Fruit fly (Drosophila melanogaster) whole organism, prepupa: Measurements from ENCODE around the gene mldr.

ENCODE experiments used
- Blimp-1 ChIP-seq: fragments of 200-800 bp; sonication (Bioruptor generic); optimal IDR thresholded peaks from 3 replicates; lab custom pipeline; 2017; ENCODE audit warnings: missing biosample characterization, missing genetic modification characterization, mild to moderate bottlenecking, moderate library complexity, missing genetic modification reagents
- CG10631 ChIP-seq: fragments of 200-800 bp; sonication (Bioruptor generic); optimal IDR thresholded peaks from 2 replicates; lab custom pipeline; 2016; ENCODE audit warnings: missing biosample characterization, missing genetic modification characterization
- CG11902 ChIP-seq: fragments of 200-800 bp; sonication (Bioruptor generic); optimal IDR thresholded peaks from 3 replicates; lab custom pipeline; 2016; ENCODE audit warnings: missing biosample characterization, missing genetic modification characterization
- CG15336 ChIP-seq: fragments of 200-800 bp; sonication (Bioruptor generic); IDR thresholded peaks from 2 replicates; pipeline ENCODE4 v1.3.6; 2022; ENCODE audit warnings: missing biosample characterization, missing genetic modification characterization
- CG16779 ChIP-seq: fragments of 200-800 bp; sonication (Bioruptor generic); optimal IDR thresholded peaks from 3 replicates; lab custom pipeline; 2017; ENCODE audit warnings: missing biosample characterization, mild to moderate bottlenecking, missing genetic modification characterization
- CG31627 ChIP-seq: fragments of 200-800 bp; sonication (Bioruptor generic); optimal IDR thresholded peaks from 3 replicates; lab custom pipeline; 2016; ENCODE audit warnings: missing biosample characterization, missing genetic modification characterization
- CG32006 ChIP-seq: fragments of 200-800 bp; sonication (Bioruptor generic); optimal IDR thresholded peaks from 3 replicates; lab custom pipeline; 2017; ENCODE audit warnings: missing biosample characterization, mild to moderate bottlenecking, missing genetic modification characterization
- CG34406 ChIP-seq: fragments of 200-800 bp; sonication (Bioruptor generic); optimal IDR thresholded peaks from 3 replicates; lab custom pipeline; 2016; ENCODE audit warnings: missing biosample characterization, missing genetic modification characterization
- CG3919 ChIP-seq: fragments of 200-800 bp; sonication (Bioruptor generic); optimal IDR thresholded peaks from 3 replicates; lab custom pipeline; 2016; ENCODE audit warnings: missing biosample characterization, missing genetic modification characterization
- CG4318 ChIP-seq: fragments of 200-800 bp; sonication (Bioruptor generic); optimal IDR thresholded peaks from 3 replicates; lab custom pipeline; 2017; ENCODE audit warnings: missing biosample characterization, mild to moderate bottlenecking, missing genetic modification characterization
- CG6163 ChIP-seq: fragments of 200-800 bp; sonication (Bioruptor generic); IDR thresholded peaks from 3 replicates; pipeline ENCODE4 v1.3.6; 2022; ENCODE audit warnings: missing biosample characterization, missing genetic modification characterization
- CG6276 ChIP-seq: fragments of 200-800 bp; sonication (Bioruptor generic); optimal IDR thresholded peaks from 2 replicates; lab custom pipeline; 2017; ENCODE audit warnings: missing biosample characterization, mild to moderate bottlenecking, missing genetic modification characterization
- CG6854 ChIP-seq: fragments of 200-800 bp; sonication (Bioruptor generic); optimal IDR thresholded peaks from 2 replicates; lab custom pipeline; 2017; ENCODE audit warnings: missing biosample characterization, mild to moderate bottlenecking, missing genetic modification characterization
- CG8119 ChIP-seq: fragments of 200-800 bp; sonication (Bioruptor generic); IDR thresholded peaks from 3 replicates; pipeline ENCODE4 v1.3.6; 2022; ENCODE audit warnings: missing biosample characterization, missing genetic modification characterization
- CG8319 ChIP-seq: fragments of 200-800 bp; sonication (Bioruptor generic); optimal IDR thresholded peaks from 3 replicates; lab custom pipeline; 2016; ENCODE audit warnings: missing biosample characterization, missing genetic modification characterization
- CG9139 ChIP-seq: fragments of 200-800 bp; sonication (Bioruptor generic); optimal IDR thresholded peaks from 3 replicates; lab custom pipeline; 2017; ENCODE audit warnings: missing biosample characterization, mild to moderate bottlenecking, missing genetic modification characterization
- Eip78C ChIP-seq: fragments of 200-800 bp; sonication (Bioruptor generic); peaks from one replicate; lab custom pipeline; 2016; ENCODE audit warnings: missing biosample characterization, missing genetic modification characterization
- Eip93F ChIP-seq: fragments of 200-800 bp; sonication (Bioruptor generic); optimal IDR thresholded peaks from 2 replicates; lab custom pipeline; 2016; ENCODE audit warnings: missing biosample characterization, mild to moderate bottlenecking, missing genetic modification characterization
- Ets21C ChIP-seq: fragments of 200-800 bp; sonication (Bioruptor generic); optimal IDR thresholded peaks from 3 replicates; lab custom pipeline; 2016; ENCODE audit warnings: missing biosample characterization, missing genetic modification characterization
- Gug ChIP-seq: fragments of 200-800 bp; sonication (Bioruptor generic); IDR thresholded peaks from 2 replicates; pipeline ENCODE4 v1.3.6; 2022; ENCODE audit warnings: missing biosample characterization, missing genetic modification characterization
- Hr39 ChIP-seq: fragments of 200-800 bp; sonication (Bioruptor generic); optimal IDR thresholded peaks from 2 replicates; lab custom pipeline; 2016; ENCODE audit warnings: missing biosample characterization, missing genetic modification characterization
- Lpt ChIP-seq: fragments of 200-800 bp; sonication (Bioruptor generic); optimal IDR thresholded peaks from 3 replicates; lab custom pipeline; 2016; ENCODE audit warnings: missing biosample characterization, missing genetic modification characterization
- Met ChIP-seq: fragments of 200-800 bp; sonication (Bioruptor generic); optimal IDR thresholded peaks from 3 replicates; lab custom pipeline; 2016; ENCODE audit warnings: missing biosample characterization, missing genetic modification characterization
- Smox ChIP-seq: fragments of 200-800 bp; sonication (Bioruptor generic); optimal IDR thresholded peaks from 3 replicates; lab custom pipeline; 2016; ENCODE audit warnings: missing biosample characterization, missing genetic modification characterization
- achi ChIP-seq: fragments of 200-800 bp; sonication (Bioruptor generic); optimal IDR thresholded peaks from 3 replicates; lab custom pipeline; 2016; ENCODE audit warnings: missing biosample characterization, missing genetic modification characterization
- acj6 ChIP-seq: fragments of 200-800 bp; sonication (Bioruptor generic); optimal IDR thresholded peaks from 3 replicates; lab custom pipeline; 2016; ENCODE audit warnings: missing biosample characterization, missing genetic modification characterization
- dac ChIP-seq: fragments of 200-800 bp; sonication (Bioruptor generic); optimal IDR thresholded peaks from 2 replicates; lab custom pipeline; 2017; ENCODE audit warnings: missing biosample characterization, mild to moderate bottlenecking, missing genetic modification characterization
- dsx ChIP-seq: fragments of 200-800 bp; optimal IDR thresholded peaks from 3 replicates; lab custom pipeline; 2019; ENCODE audit warnings: missing biosample characterization, mild to moderate bottlenecking, missing genetic modification characterization, moderate library complexity; ENCODE audit not compliant: poor library complexity, severe bottlenecking
- eg ChIP-seq: fragments of 200-800 bp; sonication (Bioruptor generic); IDR thresholded peaks from 3 replicates; pipeline ENCODE4 v1.3.6; 2022; ENCODE audit warnings: missing biosample characterization, missing genetic modification characterization
- esn ChIP-seq: fragments of 200-800 bp; sonication (Bioruptor generic); optimal IDR thresholded peaks from 2 replicates; lab custom pipeline; 2016; ENCODE audit warnings: missing biosample characterization, mild to moderate bottlenecking, missing genetic modification characterization, moderate library complexity
- fd59A ChIP-seq: fragments of 200-800 bp; sonication (Bioruptor generic); optimal IDR thresholded peaks from 2 replicates; lab custom pipeline; 2017; ENCODE audit warnings: missing biosample characterization, mild to moderate bottlenecking, missing genetic modification characterization, missing genetic modification reagents
- fkh ChIP-seq: fragments of 200-800 bp; sonication (Bioruptor generic); optimal IDR thresholded peaks from 3 replicates; lab custom pipeline; 2017; ENCODE audit warnings: missing biosample characterization, mild to moderate bottlenecking, missing genetic modification characterization, moderate library complexity
- lz ChIP-seq: fragments of 200-800 bp; sonication (Bioruptor generic); optimal IDR thresholded peaks from 3 replicates; lab custom pipeline; 2016; ENCODE audit warnings: missing biosample characterization, missing genetic modification characterization
- net ChIP-seq: fragments of 200-800 bp; sonication (Bioruptor generic); optimal IDR thresholded peaks from 3 replicates; lab custom pipeline; 2016; ENCODE audit warnings: missing biosample characterization, missing genetic modification characterization
- pdm3 ChIP-seq: fragments of 200-800 bp; sonication (Bioruptor generic); optimal IDR thresholded peaks from 3 replicates; lab custom pipeline; 2016; ENCODE audit warnings: missing biosample characterization, missing genetic modification characterization
- salr ChIP-seq, 2 experiments: fragments of 200-800 bp; sonication (Bioruptor generic); optimal IDR thresholded peaks; 3 replicates each; lab custom pipeline; 2016 to 2018; ENCODE audit warnings: missing biosample characterization in 2 of 2, missing genetic modification characterization in 2 of 2, mild to moderate bottlenecking in 1 of 2
- spab ChIP-seq: fragments of 200-800 bp; sonication (Bioruptor generic); optimal IDR thresholded peaks from 2 replicates; lab custom pipeline; 2017; ENCODE audit warnings: missing biosample characterization, mild to moderate bottlenecking, missing genetic modification characterization, missing genetic modification reagents
- svp ChIP-seq: fragments of 200-800 bp; sonication (Bioruptor generic); peaks from one replicate; lab custom pipeline; 2016; ENCODE audit warnings: missing biosample characterization, missing genetic modification characterization
- topi ChIP-seq: fragments of 200-800 bp; sonication (Bioruptor generic); optimal IDR thresholded peaks from 3 replicates; lab custom pipeline; 2016; ENCODE audit warnings: missing biosample characterization, missing genetic modification characterization
- vri ChIP-seq: fragments of 200-800 bp; sonication (Bioruptor generic); optimal IDR thresholded peaks from 3 replicates; lab custom pipeline; 2016; ENCODE audit warnings: missing biosample characterization, mild to moderate bottlenecking, missing genetic modification characterization

mldr gene

DNA sequence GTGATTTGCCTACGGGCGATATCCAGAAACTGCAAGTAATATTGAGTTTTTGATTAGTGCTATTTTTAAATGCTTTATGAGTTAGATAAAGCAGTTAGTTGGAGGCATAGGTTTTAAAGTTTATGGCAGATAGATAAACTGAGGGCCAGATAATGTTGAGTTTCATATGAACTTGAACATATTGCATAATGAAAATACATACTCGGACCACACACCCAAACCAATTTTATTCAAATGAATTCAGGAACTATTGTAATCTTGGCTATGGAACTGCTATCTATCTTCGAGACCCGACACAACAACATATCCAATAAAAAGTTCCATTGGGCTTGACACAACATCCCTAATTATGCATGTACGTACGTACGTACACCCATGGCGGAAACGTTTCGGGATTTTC is 31.4 kb upstream of the mldr start:
- TF ChIP-seq eg (GFP tag; lab: Robert Waterston, UW) (no peak), Lpt (no peak), CG15336 (GFP tag; lab: Robert Waterston, UW) (no peak), Ets21C (GFP tag; lab: Kevin White, UChicago) (no peak), lz (GFP tag; lab: Kevin White, UChicago) (no peak), dac (GFP tag; lab: Kevin White, UChicago) (no peak), svp (GFP tag; lab: Kevin White, UChicago) (no peak), CG3919 (GFP tag; lab: Kevin White, UChicago) (no peak), dsx (GFP tag; lab: Kevin White, UChicago) (no peak), Met (GFP tag; lab: Kevin White, UChicago) (no peak), CG34406 (GFP tag; lab: Kevin White, UChicago) (no peak), Hr39 (GFP tag; lab: Kevin White, UChicago) (no peak), CG10631 (no peak), Eip78C (GFP tag; lab: Kevin White, UChicago) (no peak), Smox (GFP tag; lab: Kevin White, UChicago) (no peak), spab (GFP tag; lab: Kevin White, UChicago) (no peak), Blimp-1 (no peak), salr (GFP tag; optimal IDR thresholded peaks at IDR 0.05; lab: Kevin White, UChicago) (no peak), CG8319 (GFP tag; lab: Kevin White, UChicago) (no peak), CG4318 (no peak)

DNA sequence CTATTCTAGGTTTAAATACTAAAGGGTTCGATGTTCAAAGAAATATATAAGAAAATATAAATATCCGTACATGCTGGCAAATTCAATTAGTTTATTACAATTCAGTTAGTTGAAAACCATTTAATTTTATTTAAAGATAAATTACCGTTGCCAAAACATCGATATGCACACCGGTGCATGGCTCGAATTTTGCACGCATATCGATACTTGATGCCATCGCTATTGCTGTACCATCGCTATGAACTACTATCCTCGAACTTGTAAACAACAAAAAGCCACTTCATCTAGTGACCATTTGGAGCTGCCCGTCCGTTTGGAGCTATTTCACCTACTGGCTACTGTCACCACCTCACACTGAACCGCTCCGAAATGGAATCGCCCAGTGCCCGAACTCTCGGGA is 30.2 kb upstream of the mldr start, which contains the start of gene Josd:
TSS of gene Josd (plus strand) at position 270 of the 400 bp plus-strand sequence.
- TF ChIP-seq CG34406 (GFP tag; lab: Kevin White, UChicago) (no peak), Eip93F (no peak), pdm3 (GFP tag; lab: Kevin White, UChicago) (no peak), spab (GFP tag; lab: Kevin White, UChicago) (no peak), CG15336 (GFP tag; lab: Robert Waterston, UW) (no peak), achi (GFP tag; lab: Kevin White, UChicago) (no peak), CG31627 (GFP tag; lab: Kevin White, UChicago) (no peak), CG9139 (GFP tag; lab: Kevin White, UChicago) (no peak), dac (GFP tag; lab: Kevin White, UChicago) (no peak), CG8319 (GFP tag; lab: Kevin White, UChicago) (no peak), acj6 (GFP tag; lab: Kevin White, UChicago) (no peak), CG32006 (GFP tag; lab: Kevin White, UChicago) (no peak), topi (GFP tag; lab: Kevin White, UChicago) (peak; percentile 17), fd59A (GFP tag; lab: Kevin White, UChicago) (no peak), svp (GFP tag; lab: Kevin White, UChicago) (no peak), CG8119 (GFP tag; lab: Robert Waterston, UW) (no peak), net (GFP tag; lab: Kevin White, UChicago) (no peak), CG6163 (no peak), CG3919 (GFP tag; lab: Kevin White, UChicago) (no peak), vri (GFP tag; lab: Kevin White, UChicago) (no peak), eg (GFP tag; lab: Robert Waterston, UW) (0 out of 3 replicates have a peak, but pooled peaks have one; percentile 18), CG6854 (GFP tag; lab: Kevin White, UChicago) (no peak), fkh (GFP tag; lab: Kevin White, UChicago) (peak; percentile 37), esn (GFP tag; lab: Kevin White, UChicago) (peak; percentile 30), Met (GFP tag; lab: Kevin White, UChicago) (no peak), CG6276 (GFP tag; lab: Kevin White, UChicago) (no peak), Ets21C (GFP tag; lab: Kevin White, UChicago) (no peak), CG11902 (GFP tag; lab: Kevin White, UChicago) (no peak), salr (GFP tag; optimal IDR thresholded peaks at IDR 0.05; lab: Kevin White, UChicago) (no peak), Eip78C (GFP tag; lab: Kevin White, UChicago) (peak; percentile 47), dsx (GFP tag; lab: Kevin White, UChicago) (no peak), Gug (GFP tag; lab: Robert Waterston, UW) (no peak), CG16779 (tag; lab: Kevin White, UChicago) (no peak)
